Fruit fly (Drosophila melanogaster) whole organism, embryonic: ENCODE measurements around the gene CG10510.

Experiments
- Ada2b ChIP-seq: fragments of 200-800 bp; sonication (Bioruptor generic); IDR thresholded peaks from 2 replicates; pipeline ENCODE4 v1.3.6; 2022; ENCODE audit warnings: missing biosample characterization, missing genetic modification characterization
- Asciz ChIP-seq: fragments of 200-800 bp; sonication (Bioruptor generic); optimal IDR thresholded peaks from 2 replicates; lab custom pipeline; 2017; ENCODE audit warnings: missing biosample characterization, mild to moderate bottlenecking, missing genetic modification characterization, missing genetic modification reagents
- Blimp-1 ChIP-seq: fragments of 200-800 bp; sonication (Bioruptor generic); optimal IDR thresholded peaks from 3 replicates; lab custom pipeline; 2018; ENCODE audit warnings: missing biosample characterization, missing genetic modification characterization, mild to moderate bottlenecking, moderate library complexity, missing genetic modification reagents
- CG10267 ChIP-seq: fragments of 200-800 bp; sonication (Bioruptor generic); optimal IDR thresholded peaks from 2 replicates; lab custom pipeline; 2018; ENCODE audit warnings: missing biosample characterization, mild to moderate bottlenecking, missing genetic modification characterization, moderate library complexity
- CG10462 ChIP-seq: fragments of 200-800 bp; sonication (Bioruptor generic); optimal IDR thresholded peaks from 2 replicates; lab custom pipeline; 2016; ENCODE audit warnings: missing biosample characterization, missing genetic modification characterization
- CG10959 ChIP-seq: fragments of 200-800 bp; sonication (Bioruptor generic); IDR thresholded peaks from 2 replicates; pipeline ENCODE4 v1.3.6; 2022; ENCODE audit warnings: missing biosample characterization, missing genetic modification characterization
- CG11085 ChIP-seq: fragments of 200-800 bp; sonication (Bioruptor generic); IDR thresholded peaks from 2 replicates; pipeline ENCODE4 v1.3.6; 2022; ENCODE audit warnings: missing biosample characterization, missing genetic modification characterization
- CG11504 ChIP-seq: fragments of 200-800 bp; sonication (Bioruptor generic); optimal IDR thresholded peaks from 3 replicates; lab custom pipeline; 2019; ENCODE audit warnings: missing biosample characterization, mild to moderate bottlenecking, missing genetic modification characterization, moderate library complexity
- CG12219 ChIP-seq: fragments of 200-800 bp; sonication (Bioruptor generic); optimal IDR thresholded peaks from 3 replicates; lab custom pipeline; 2018; ENCODE audit warnings: missing biosample characterization, mild to moderate bottlenecking, missing genetic modification characterization
- CG13894 ChIP-seq: fragments of 200-800 bp; sonication (Bioruptor generic); optimal IDR thresholded peaks from 3 replicates; lab custom pipeline; 2018; ENCODE audit warnings: missing biosample characterization, mild to moderate bottlenecking, missing genetic modification characterization, moderate library complexity
- CG14710 ChIP-seq: fragments of 200-800 bp; sonication (Bioruptor generic); optimal IDR thresholded peaks from 3 replicates; lab custom pipeline; 2019; ENCODE audit warnings: missing biosample characterization, mild to moderate bottlenecking, missing genetic modification characterization, moderate library complexity
- CG15269 ChIP-seq: fragments of 200-800 bp; sonication (Bioruptor generic); optimal IDR thresholded peaks from 2 replicates; lab custom pipeline; 2018; ENCODE audit warnings: missing biosample characterization, mild to moderate bottlenecking, missing genetic modification characterization, moderate library complexity
- CG1603 ChIP-seq: fragments of 200-800 bp; sonication (Bioruptor generic); optimal IDR thresholded peaks from 2 replicates; lab custom pipeline; 2019; ENCODE audit warnings: missing biosample characterization, mild to moderate bottlenecking, missing genetic modification characterization, moderate library complexity
- CG17829 ChIP-seq: fragments of 200-800 bp; optimal IDR thresholded peaks from 2 replicates; lab custom pipeline; 2019; ENCODE audit warnings: missing biosample characterization, mild to moderate bottlenecking, missing genetic modification characterization, moderate library complexity
- CG18262 ChIP-seq: fragments of 200-800 bp; optimal IDR thresholded peaks from 3 replicates; lab custom pipeline; 2019; ENCODE audit warnings: missing biosample characterization, mild to moderate bottlenecking, missing genetic modification characterization, moderate library complexity
- CG2678 ChIP-seq: fragments of 200-800 bp; sonication (Bioruptor generic); optimal IDR thresholded peaks from 3 replicates; lab custom pipeline; 2019; ENCODE audit warnings: missing biosample characterization, mild to moderate bottlenecking, missing genetic modification characterization, moderate library complexity
- CG31388 ChIP-seq: fragments of 200-800 bp; sonication (Bioruptor generic); optimal IDR thresholded peaks from 2 replicates; lab custom pipeline; 2016; ENCODE audit warnings: missing biosample characterization, missing genetic modification characterization
- CG34422 ChIP-seq: fragments of 200-800 bp; sonication (Bioruptor generic); IDR thresholded peaks from 3 replicates; pipeline ENCODE4 v1.3.6; 2022; ENCODE audit warnings: missing biosample characterization, missing genetic modification characterization
- CG6683 ChIP-seq: fragments of 200-800 bp; sonication (Bioruptor generic); optimal IDR thresholded peaks from 2 replicates; lab custom pipeline; 2017; ENCODE audit warnings: missing biosample characterization, mild to moderate bottlenecking, missing genetic modification characterization, missing genetic modification reagents
- CG7556 ChIP-seq: fragments of 200-800 bp; sonication (Bioruptor generic); optimal IDR thresholded peaks from 2 replicates; lab custom pipeline; 2017; ENCODE audit warnings: missing biosample characterization, mild to moderate bottlenecking, missing genetic modification characterization
- Chrac-16 ChIP-seq: fragments of 200-800 bp; sonication (Bioruptor generic); optimal IDR thresholded peaks from 3 replicates; lab custom pipeline; 2016; ENCODE audit warnings: missing biosample characterization, missing genetic modification characterization
- CoRest ChIP-seq: fragments of 200-800 bp; sonication (Bioruptor generic); optimal IDR thresholded peaks from 3 replicates; lab custom pipeline; 2018; ENCODE audit warnings: missing biosample characterization, mild to moderate bottlenecking, missing genetic modification characterization, moderate library complexity
- D19A ChIP-seq: fragments of 200-800 bp; optimal IDR thresholded peaks from 3 replicates; lab custom pipeline; 2019; ENCODE audit warnings: missing biosample characterization, mild to moderate bottlenecking, missing genetic modification characterization, moderate library complexity
- Fer1 ChIP-seq: fragments of 200-800 bp; sonication (Bioruptor generic); optimal IDR thresholded peaks from 2 replicates; lab custom pipeline; 2017; ENCODE audit warnings: missing biosample characterization, mild to moderate bottlenecking, missing genetic modification characterization
- Fer3 ChIP-seq: fragments of 200-800 bp; sonication (Bioruptor generic); optimal IDR thresholded peaks from 2 replicates; lab custom pipeline; 2018; ENCODE audit warnings: missing biosample characterization, mild to moderate bottlenecking, missing genetic modification characterization, moderate library complexity
- Hsf ChIP-seq: fragments of 200-800 bp; sonication (Bioruptor generic); optimal IDR thresholded peaks from 3 replicates; lab custom pipeline; 2016; ENCODE audit warnings: missing biosample characterization, missing genetic modification characterization
- MESR4 ChIP-seq: fragments of 200-800 bp; sonication (Bioruptor generic); optimal IDR thresholded peaks from 2 replicates; lab custom pipeline; 2018; ENCODE audit warnings: missing biosample characterization, mild to moderate bottlenecking, missing genetic modification characterization, moderate library complexity
- Med ChIP-seq: fragments of 200-800 bp; sonication (Bioruptor generic); peaks from one replicate; lab custom pipeline; 2016; ENCODE audit warnings: missing biosample characterization, missing genetic modification characterization, mild to moderate bottlenecking, inconsistent platforms, moderate library complexity
- Rfx ChIP-seq: fragments of 200-800 bp; sonication (Bioruptor generic); IDR thresholded peaks from 2 replicates; pipeline ENCODE4 v1.3.6; 2022; ENCODE audit warnings: missing biosample characterization, missing genetic modification characterization
- Side ChIP-seq: fragments of 200-800 bp; sonication (Bioruptor generic); optimal IDR thresholded peaks from 2 replicates; lab custom pipeline; 2016; ENCODE audit warnings: missing biosample characterization, missing genetic modification characterization
- Sox100B ChIP-seq: fragments of 200-800 bp; sonication (Bioruptor generic); optimal IDR thresholded peaks from 3 replicates; lab custom pipeline; 2018; ENCODE audit warnings: missing biosample characterization, mild to moderate bottlenecking, missing genetic modification characterization
- Xrp1 ChIP-seq: fragments of 200-800 bp; sonication (Bioruptor generic); IDR thresholded peaks from 2 replicates; pipeline ENCODE4 v1.3.6; 2022; ENCODE audit warnings: missing biosample characterization, missing genetic modification characterization
- az2 ChIP-seq: fragments of 200-800 bp; sonication (Bioruptor generic); optimal IDR thresholded peaks from 3 replicates; lab custom pipeline; 2016; ENCODE audit warnings: missing biosample characterization, missing genetic modification characterization
- btn ChIP-seq: fragments of 200-800 bp; sonication (Bioruptor generic); optimal IDR thresholded peaks from 2 replicates; lab custom pipeline; 2016; ENCODE audit warnings: missing biosample characterization, missing genetic modification characterization
- corto ChIP-seq: fragments of 200-800 bp; sonication (Bioruptor generic); optimal IDR thresholded peaks from 2 replicates; lab custom pipeline; 2016; ENCODE audit warnings: missing biosample characterization, mild to moderate bottlenecking, missing genetic modification characterization, moderate library complexity
- crp ChIP-seq, 2 experiments: fragments of 200-800 bp; sonication (Bioruptor generic); optimal IDR thresholded peaks; 2 replicates in 1 of 2; 3 replicates in 1 of 2; lab custom pipeline; 2017; ENCODE audit warnings: missing biosample characterization in 2 of 2, missing genetic modification characterization in 2 of 2, mild to moderate bottlenecking in 1 of 2, moderate library complexity in 1 of 2
- ftz-f1 ChIP-seq: fragments of 200-800 bp; sonication (Bioruptor generic); optimal IDR thresholded peaks from 2 replicates; lab custom pipeline; 2016; ENCODE audit warnings: missing biosample characterization, missing genetic modification characterization
- grn ChIP-seq: fragments of 200-800 bp; sonication (Bioruptor generic); optimal IDR thresholded peaks from 3 replicates; lab custom pipeline; 2017; ENCODE audit warnings: missing biosample characterization, missing genetic modification characterization
- lab ChIP-seq: fragments of 200-800 bp; sonication (Bioruptor generic); optimal IDR thresholded peaks from 3 replicates; lab custom pipeline; 2017; ENCODE audit warnings: missing biosample characterization, missing genetic modification characterization, mild to moderate bottlenecking, moderate library complexity, missing genetic modification reagents
- lbe ChIP-seq: fragments of 200-800 bp; sonication (Bioruptor generic); optimal IDR thresholded peaks from 2 replicates; lab custom pipeline; 2016; ENCODE audit warnings: missing biosample characterization, mild to moderate bottlenecking, missing genetic modification characterization
- phol ChIP-seq: fragments of 200-800 bp; sonication (Bioruptor generic); optimal IDR thresholded peaks from 3 replicates; lab custom pipeline; 2018; ENCODE audit warnings: missing biosample characterization, mild to moderate bottlenecking, missing genetic modification characterization, moderate library complexity
- pum ChIP-seq: fragments of 200-800 bp; sonication (Bioruptor generic); optimal IDR thresholded peaks from 2 replicates; lab custom pipeline; 2016; ENCODE audit warnings: missing biosample characterization, missing genetic modification characterization
- row ChIP-seq: fragments of 200-800 bp; sonication (Bioruptor generic); IDR thresholded peaks from 3 replicates; pipeline ENCODE4 v1.3.6; 2022; ENCODE audit warnings: missing biosample characterization, missing genetic modification characterization
- sens ChIP-seq: fragments of 200-800 bp; sonication (Bioruptor generic); peaks from one replicate; lab custom pipeline; 2016; ENCODE audit warnings: missing biosample characterization, missing genetic modification characterization
- sisA ChIP-seq: fragments of 200-800 bp; sonication (Bioruptor generic); IDR thresholded peaks from 2 replicates; pipeline ENCODE4 v1.3.6; 2022; ENCODE audit warnings: missing biosample characterization, missing genetic modification characterization
- tio ChIP-seq: fragments of 200-800 bp; sonication (Bioruptor generic); optimal IDR thresholded peaks from 2 replicates; lab custom pipeline; 2017; ENCODE audit warnings: missing biosample characterization, missing genetic modification characterization, inconsistent platforms
- unpg ChIP-seq: fragments of 200-800 bp; sonication (Bioruptor generic); optimal IDR thresholded peaks from 3 replicates; lab custom pipeline; 2018; ENCODE audit warnings: missing biosample characterization, mild to moderate bottlenecking, missing genetic modification characterization, moderate library complexity
- vvl ChIP-seq: fragments of 200-800 bp; sonication (Bioruptor generic); IDR thresholded peaks from 2 replicates; pipeline ENCODE4 v1.3.6; 2022; ENCODE audit warnings: missing biosample characterization, missing genetic modification characterization

The CG10510 gene

DNA sequence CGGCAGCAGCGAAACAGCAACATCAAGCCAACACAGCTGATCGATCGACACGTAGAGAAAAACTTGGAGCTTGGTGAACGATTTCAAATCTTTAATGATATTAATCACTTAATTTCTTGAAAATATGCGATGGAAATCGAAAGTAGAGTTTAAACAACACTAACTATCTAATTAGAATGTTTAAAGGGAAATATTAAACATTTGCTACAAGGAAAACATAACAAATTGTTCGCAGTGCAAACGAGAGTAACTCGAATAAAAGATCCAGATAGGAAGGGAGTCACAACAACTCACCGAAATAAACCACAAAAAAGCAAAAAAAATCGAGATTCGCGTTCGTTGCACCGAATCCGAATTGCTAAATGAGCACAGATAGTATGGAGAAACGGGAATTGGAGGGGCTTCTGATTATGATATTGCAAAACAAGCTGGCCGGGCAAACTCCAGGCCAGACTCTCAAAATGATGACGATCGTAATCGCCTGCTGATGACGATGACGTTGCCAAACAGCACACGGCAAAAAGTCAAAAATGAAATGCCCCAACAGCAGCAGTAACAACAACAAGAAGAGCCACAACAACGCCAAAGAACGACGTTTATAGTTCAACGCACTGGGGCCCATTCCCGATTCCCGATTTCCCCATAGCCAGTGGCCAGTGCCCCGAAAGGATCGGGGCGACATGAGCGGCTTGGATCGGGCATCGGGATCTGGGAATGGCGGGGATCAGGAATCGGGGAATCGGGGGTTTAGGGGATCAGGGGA is 44.1 kb upstream of the CG10510 start (continued):
- TF ChIP-seq D19A (tag; lab: Kevin White, UChicago): peak; percentile 36
- TF ChIP-seq pum: peak; percentile 23
- TF ChIP-seq lbe (GFP tag; lab: Kevin White, UChicago): peak; percentile 98
- 0 out of 2 replicates have a peak, but pooled peaks have one; percentile 17 for TF ChIP-seq Ada2b (GFP tag; lab: Robert Waterston, UW)
- TF ChIP-seq CG31388: no peak
- TF ChIP-seq CG2678 (tag; lab: Kevin White, UChicago): peak; percentile 58
- no peak for TF ChIP-seq CG6683 (GFP tag; lab: Kevin White, UChicago)
- TF ChIP-seq btn (GFP tag; lab: Kevin White, UChicago): peak; percentile 30
- TF ChIP-seq Xrp1 (GFP tag; lab: Robert Waterston, UW): 0 out of 2 replicates have a peak, but pooled peaks have one; percentile 49
- peak; percentile 26; the same call in 1 of the 2 replicates for TF ChIP-seq Rfx (GFP tag; lab: Robert Waterston, UW)
- peak; percentile 21 for TF ChIP-seq Hsf (GFP tag; lab: Kevin White, UChicago)
- TF ChIP-seq Blimp-1: peak; percentile 65
- TF ChIP-seq CG10462: peak; percentile 11
- no peak for TF ChIP-seq MESR4 (GFP tag; lab: Kevin White, UChicago)
- TF ChIP-seq CG10959 (GFP tag; lab: Robert Waterston, UW): peak; percentile 13; the same call in 1 of the 2 replicates
- TF ChIP-seq Med: peak; percentile 12
- peak; percentile 70 for TF ChIP-seq CG11504 (tag; lab: Kevin White, UChicago)
- TF ChIP-seq ftz-f1 (GFP tag; lab: Kevin White, UChicago): no peak
- peak; percentile 48 for TF ChIP-seq row (GFP tag; lab: Robert Waterston, UW)
- peak; percentile 73 for TF ChIP-seq CG18262 (tag; lab: Kevin White, UChicago)
- TF ChIP-seq CG13894: no peak
- TF ChIP-seq CG11085 (GFP tag; lab: Robert Waterston, UW): 0 out of 2 replicates have a peak, but pooled peaks have one; percentile 18
- peak; percentile 15; the same call in 1 of the 3 replicates for TF ChIP-seq CG34422 (GFP tag; lab: Robert Waterston, UW)
- peak; percentile 71 for TF ChIP-seq phol
- peak; percentile 9 for TF ChIP-seq tio (GFP tag; lab: Kevin White, UChicago)
- peak; percentile 21 for TF ChIP-seq CG15269 (tag; lab: Kevin White, UChicago)
- peak; percentile 23 for TF ChIP-seq CG10267 (tag; lab: Kevin White, UChicago)
- no peak for TF ChIP-seq Fer1 (GFP tag; lab: Kevin White, UChicago)
- TF ChIP-seq corto: peak; percentile 99
- TF ChIP-seq grn (GFP tag; lab: Kevin White, UChicago): peak; percentile 1
- peak; percentile 13 for TF ChIP-seq CG7556 (GFP tag; lab: Kevin White, UChicago)
- peak; percentile 41 for TF ChIP-seq az2 (GFP tag; lab: Kevin White, UChicago)
- TF ChIP-seq sens (GFP tag; lab: Kevin White, UChicago): peak; percentile 95
- peak; percentile 41; the same call in 1 of the 2 replicates for TF ChIP-seq sisA (GFP tag; lab: Robert Waterston, UW)
- TF ChIP-seq CG12219 (GFP tag; lab: Kevin White, UChicago): peak; percentile 19
- no peak for TF ChIP-seq Side (GFP tag; lab: Kevin White, UChicago)
- peak; percentile 24 for TF ChIP-seq Chrac-16 (GFP tag; lab: Kevin White, UChicago)
- peak; percentile 41 for TF ChIP-seq Sox100B (GFP tag; lab: Kevin White, UChicago)
- peak; percentile 52 for TF ChIP-seq CG14710 (tag; lab: Kevin White, UChicago)
- peak; percentile 67 for TF ChIP-seq CG1603 (tag; lab: Kevin White, UChicago)
- TF ChIP-seq CoRest (tag; lab: Kevin White, UChicago): peak; percentile 50
- peak; percentile 47 for TF ChIP-seq vvl (GFP tag; lab: Robert Waterston, UW)
- peak; percentile 14 for TF ChIP-seq lab (GFP tag; lab: Kevin White, UChicago)
- peak; percentile 4 for TF ChIP-seq Fer3 (tag; lab: Kevin White, UChicago)
- peak; percentile 69 for TF ChIP-seq unpg (GFP tag; lab: Kevin White, UChicago)
- peak in 1 of 2 experiments; percentile 35 for TF ChIP-seq crp (GFP tag; optimal IDR thresholded peaks at IDR 0.05; lab: Kevin White, UChicago)
- peak; percentile 35 for TF ChIP-seq Asciz (GFP tag; lab: Kevin White, UChicago)
- TF ChIP-seq CG17829 (tag; lab: Kevin White, UChicago): peak; percentile 65
